Worm (Caenorhabditis elegans) whole organism, L2 larva: Measurements from ENCODE around the gene F22E12.1.

Source experiments
- alr-1 ChIP-seq: fragments of 150-350 bp; optimal IDR thresholded peaks from 2 replicates; lab custom pipeline; 2014; ENCODE audit warnings: missing biosample characterization, missing genetic modification characterization
- blmp-1 ChIP-seq: sonication (generic microtip); optimal IDR thresholded peaks from 2 replicates; lab custom pipeline; 2017; ENCODE audit warnings: missing genetic modification characterization, mild to moderate bottlenecking, missing compliant biosample characterization, antibody characterized with exemption, moderate library complexity; ENCODE audit not compliant: insufficient read depth
- ceh-16 ChIP-seq: fragments of 150-350 bp; optimal IDR thresholded peaks from 2 replicates; lab custom pipeline; 2014; ENCODE audit warnings: missing biosample characterization, missing genetic modification characterization
- lin-13 ChIP-seq: fragments of 150-350 bp; optimal IDR thresholded peaks from 2 replicates; lab custom pipeline; 2014; ENCODE audit warnings: missing biosample characterization, missing genetic modification reagents, missing genetic modification characterization
- nhr-25 ChIP-seq: fragments of 150-350 bp; sonication (generic microtip); optimal IDR thresholded peaks from 3 replicates; lab custom pipeline; 2014; ENCODE audit warnings: missing biosample characterization, missing genetic modification characterization
- nhr-6 ChIP-seq: fragments of 150-350 bp; optimal IDR thresholded peaks from 2 replicates; lab custom pipeline; 2014; ENCODE audit warnings: missing biosample characterization, missing genetic modification characterization
- ztf-11 ChIP-seq: sonication (generic microtip); optimal IDR thresholded peaks from 2 replicates; lab custom pipeline; 2017; ENCODE audit warnings: missing biosample characterization, missing genetic modification characterization

ce11 chrV:10418961-10419360 is 38.2 kb downstream of the F22E12.1 start, which contains the start of gene F15H10.5:
- no peak for TF ChIP-seq ceh-16
- no peak for TF ChIP-seq nhr-25 (tag; lab: Kevin White, UChicago)
- no peak for TF ChIP-seq ztf-11 (tag; lab: Kevin White, UChicago)
- no peak for TF ChIP-seq alr-1 (tag; lab: Kevin White, UChicago)
- TF ChIP-seq nhr-6 (tag; lab: Kevin White, UChicago) = no peak
- TF ChIP-seq blmp-1 = no peak
- TF ChIP-seq lin-13 (GFP tag; lab: Kevin White, UChicago) = no peak
